Fruit fly (Drosophila melanogaster) whole organism, embryonic: ENCODE results near the gene Arv1.

Source experiments
- Atf3 ChIP-seq: fragments of 200-800 bp; sonication (Bioruptor generic); optimal IDR thresholded peaks from 3 replicates; lab custom pipeline; 2016; ENCODE audit warnings: missing biosample characterization, missing genetic modification characterization
- Awh ChIP-seq: fragments of 200-800 bp; sonication (Bioruptor generic); IDR thresholded peaks from 2 replicates; pipeline ENCODE4, ENCODE4 v1.3.6; 2022; ENCODE audit warnings: missing biosample characterization, missing genetic modification characterization
- CG8290 ChIP-seq, 3 experiments: fragments of 200-800 bp; sonication (Bioruptor generic); optimal IDR thresholded peaks; 2 replicates each; lab custom pipeline; 2016 to 2019; ENCODE audit warnings: missing biosample characterization in 3 of 3, missing genetic modification characterization in 3 of 3, mild to moderate bottlenecking in 2 of 3, moderate library complexity in 1 of 3
- CG9609 ChIP-seq: fragments of 200-800 bp; sonication (Bioruptor generic); optimal IDR thresholded peaks from 3 replicates; lab custom pipeline; 2016; ENCODE audit warnings: missing biosample characterization, missing genetic modification characterization
- E2f1 ChIP-seq: fragments of 200-800 bp; sonication (Bioruptor generic); IDR thresholded peaks from 2 replicates; pipeline ENCODE4 v1.3.6; 2022; ENCODE audit warnings: missing biosample characterization, missing genetic modification characterization
- Eip74EF ChIP-seq, 2 experiments: fragments of 200-800 bp in 1 of 2; fragments of >200 bp in 1 of 2; sonication (Bioruptor generic) in 1 of 2; optimal IDR thresholded peaks; 2 replicates each; lab custom pipeline; 2017 to 2019; ENCODE audit warnings: missing biosample characterization in 2 of 2, missing genetic modification characterization in 2 of 2, mild to moderate bottlenecking in 1 of 2, moderate library complexity in 1 of 2
- Gsc ChIP-seq: fragments of 200-800 bp; sonication (Bioruptor generic); IDR thresholded peaks from 2 replicates; pipeline ENCODE4 v1.3.6; 2022; ENCODE audit warnings: missing biosample characterization, missing genetic modification characterization
- Lim3 ChIP-seq: fragments of 200-800 bp; sonication (Bioruptor generic); IDR thresholded peaks from 2 replicates; pipeline ENCODE4 v1.3.6; 2022; ENCODE audit warnings: missing biosample characterization, missing genetic modification characterization
- kay ChIP-seq: fragments of 200-800 bp; sonication (Bioruptor generic); optimal IDR thresholded peaks from 2 replicates; lab custom pipeline; 2016; ENCODE audit warnings: missing biosample characterization, missing genetic modification characterization

dm6 chr3L:21573831-21574230 is 44.7 kb upstream of the Arv1 start, which contains the start of gene EMC10:
- TF ChIP-seq kay (GFP tag; lab: Kevin White, UChicago) (no peak), E2f1 (GFP tag; lab: Robert Waterston, UW) (no peak), CG9609 (no peak), Awh (GFP tag; lab: Robert Waterston, UW) (no peak), CG8290 (GFP tag; optimal IDR thresholded peaks at IDR 0.05; lab: Kevin White, UChicago) (no peak), CG8290 (tag; optimal IDR thresholded peaks at IDR 0.05; lab: Kevin White, UChicago) (no peak), Atf3 (GFP tag; lab: Kevin White, UChicago) (no peak), Eip74EF (GFP tag; optimal IDR thresholded peaks at IDR 0.05; lab: Kevin White, UChicago) (no peak), Lim3 (GFP tag; lab: Robert Waterston, UW) (no peak), Gsc (GFP tag; lab: Robert Waterston, UW) (no peak)
